Worm (Caenorhabditis elegans): ENCODE measurements around the gene srt-15.

DNA sequence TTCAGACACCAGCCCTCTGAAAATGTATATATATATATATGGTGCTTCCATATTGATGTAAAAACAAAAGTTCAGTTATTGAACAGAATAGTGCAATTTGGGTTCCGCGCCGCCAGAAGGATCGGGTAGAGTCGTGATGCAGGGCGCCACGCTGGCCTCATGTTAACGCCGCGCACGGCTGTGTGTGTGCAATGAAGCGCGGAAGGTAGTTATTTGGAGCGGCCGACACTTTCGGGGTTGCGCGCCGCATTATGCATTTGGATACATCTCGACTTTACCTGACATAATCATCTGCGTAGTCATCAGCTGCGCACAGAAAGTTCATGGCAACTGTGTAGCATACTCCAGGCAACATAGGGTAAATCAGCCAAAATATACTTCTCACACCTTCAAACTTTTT, 44.8 kb upstream of the srt-15 start:
- peak; percentile 21 for TF ChIP-seq snpc-4 (GFP tag; optimal IDR thresholded peaks at IDR 0.05)
- peak in 1 of 4 experiments; percentile 91 for TF ChIP-seq snpc-4 (tag; optimal IDR thresholded peaks at IDR 0.05)
- no peak for TF ChIP-seq ceh-58 (GFP tag; IDR thresholded peaks at IDR 0.05)
- no peak for TF ChIP-seq ztf-22 (GFP tag; optimal IDR thresholded peaks at IDR 0.05)
- no peak for TF ChIP-seq lin-26 (GFP tag; IDR thresholded peaks at IDR 0.05)
- no peak for TF ChIP-seq pbrm-1 (GFP tag; IDR thresholded peaks at IDR 0.05)
- TF ChIP-seq dpl-1 (GFP tag; optimal IDR thresholded peaks at IDR 0.05): no peak
